Worm (Caenorhabditis elegans) whole organism, mixed stage, embryonic: ENCODE data around the gene fbxb-48.

Experiments
- M03D4.4 ChIP-seq: sonication (generic microtip); optimal IDR thresholded peaks from 2 replicates; lab custom pipeline; 2017; ENCODE audit warnings: mild to moderate bottlenecking, missing genetic modification characterization, missing compliant biosample characterization
- bed-3 ChIP-seq: fragments of 200-800 bp; sonication (Bioruptor generic); optimal IDR thresholded peaks from 3 replicates; lab custom pipeline; 2018; ENCODE audit warnings: mild to moderate bottlenecking, missing genetic modification characterization, moderate library complexity, missing compliant biosample characterization
- blmp-1 ChIP-seq: fragments of 150-350 bp; optimal IDR thresholded peaks from 2 replicates; lab custom pipeline; 2014; ENCODE audit warnings: missing biosample characterization, missing genetic modification characterization
- ceh-39 ChIP-seq: fragments of 150-350 bp; optimal IDR thresholded peaks from 2 replicates; lab custom pipeline; 2014; ENCODE audit warnings: missing biosample characterization, missing genetic modification characterization
- ceh-43 ChIP-seq: fragments of 200-800 bp; sonication (Bioruptor generic); optimal IDR thresholded peaks from 2 replicates; lab custom pipeline; 2018; ENCODE audit warnings: mild to moderate bottlenecking, missing genetic modification characterization, moderate library complexity, missing compliant biosample characterization
- ceh-83 ChIP-seq: fragments of 200-800 bp; sonication (Bioruptor generic); optimal IDR thresholded peaks from 2 replicates; lab custom pipeline; 2018; ENCODE audit warnings: mild to moderate bottlenecking, missing genetic modification characterization, missing compliant biosample characterization
- ces-1 ChIP-seq: fragments of 150-350 bp; optimal IDR thresholded peaks from 2 replicates; lab custom pipeline; 2014; ENCODE audit warnings: missing biosample characterization, missing genetic modification reagents, missing genetic modification characterization
- cnd-1 ChIP-seq: fragments of 200-800 bp; sonication (Bioruptor generic); optimal IDR thresholded peaks from 2 replicates; lab custom pipeline; 2018; ENCODE audit warnings: mild to moderate bottlenecking, missing genetic modification characterization, missing compliant biosample characterization
- drap-1 ChIP-seq: fragments of 200-800 bp; sonication (Bioruptor generic); optimal IDR thresholded peaks from 3 replicates; lab custom pipeline; 2018; ENCODE audit warnings: mild to moderate bottlenecking, missing genetic modification characterization, missing compliant biosample characterization
- elt-1 ChIP-seq: sonication (generic microtip); optimal IDR thresholded peaks from 2 replicates; lab custom pipeline; 2017; ENCODE audit warnings: missing genetic modification characterization, mild to moderate bottlenecking, missing compliant biosample characterization, antibody characterized with exemption, moderate library complexity, borderline replicate concordance; ENCODE audit not compliant: insufficient read depth
- elt-3 ChIP-seq: fragments of 150-350 bp; optimal IDR thresholded peaks from 2 replicates; lab custom pipeline; 2014; ENCODE audit warnings: missing biosample characterization, missing genetic modification characterization
- hlh-1 ChIP-seq: fragments of 150-350 bp; optimal IDR thresholded peaks from 2 replicates; lab custom pipeline; 2014; ENCODE audit warnings: missing biosample characterization, missing genetic modification reagents, missing genetic modification characterization
- lin-13 ChIP-seq: fragments of 150-350 bp; optimal IDR thresholded peaks from 2 replicates; lab custom pipeline; 2014; ENCODE audit warnings: missing biosample characterization, missing genetic modification characterization
- lin-32 ChIP-seq: fragments of 200-800 bp; sonication (Bioruptor generic); optimal IDR thresholded peaks from 2 replicates; lab custom pipeline; 2018; ENCODE audit warnings: mild to moderate bottlenecking, missing genetic modification characterization, missing compliant biosample characterization
- lsy-2 ChIP-seq: fragments of 150-350 bp; optimal IDR thresholded peaks from 2 replicates; lab custom pipeline; 2014; ENCODE audit warnings: missing biosample characterization, missing genetic modification characterization
- mab-5 ChIP-seq: fragments of 150-350 bp; optimal IDR thresholded peaks from 2 replicates; lab custom pipeline; 2014; ENCODE audit warnings: missing biosample characterization, missing genetic modification characterization
- mls-2 ChIP-seq: sonication (generic microtip); optimal IDR thresholded peaks from 2 replicates; lab custom pipeline; 2016; ENCODE audit warnings: mild to moderate bottlenecking, missing genetic modification characterization, moderate library complexity, missing compliant biosample characterization
- nhr-12 ChIP-seq: fragments of 150-350 bp; optimal IDR thresholded peaks from 2 replicates; lab custom pipeline; 2014; ENCODE audit warnings: missing biosample characterization, missing genetic modification characterization
- nhr-2 ChIP-seq: fragments of 150-350 bp; optimal IDR thresholded peaks from 2 replicates; lab custom pipeline; 2014; ENCODE audit warnings: missing biosample characterization, missing genetic modification characterization
- nhr-28 ChIP-seq: fragments of 150-350 bp; optimal IDR thresholded peaks from 2 replicates; lab custom pipeline; 2014; ENCODE audit warnings: missing biosample characterization, missing genetic modification characterization
- pha-4 ChIP-seq: fragments of 150-350 bp; optimal IDR thresholded peaks from 2 replicates; lab custom pipeline; 2018; ENCODE audit warnings: missing biosample characterization, missing genetic modification reagents, missing genetic modification characterization
- sem-2 ChIP-seq: fragments of 200-800 bp; sonication (Bioruptor generic); optimal IDR thresholded peaks from 2 replicates; lab custom pipeline; 2018; ENCODE audit warnings: mild to moderate bottlenecking, missing genetic modification characterization, missing compliant biosample characterization
- sptf-1 ChIP-seq: sonication (generic microtip); optimal IDR thresholded peaks from 2 replicates; lab custom pipeline; 2017; ENCODE audit warnings: mild to moderate bottlenecking, missing genetic modification characterization, moderate library complexity, missing compliant biosample characterization
- tbx-8 ChIP-seq: fragments of 200-800 bp; sonication (Bioruptor generic); optimal IDR thresholded peaks from 2 replicates; lab custom pipeline; 2018; ENCODE audit warnings: mild to moderate bottlenecking, missing genetic modification characterization, moderate library complexity, missing compliant biosample characterization
- unc-39 ChIP-seq: fragments of 150-350 bp; optimal IDR thresholded peaks from 2 replicates; lab custom pipeline; 2014; ENCODE audit warnings: missing biosample characterization, missing genetic modification characterization
- unc-62 ChIP-seq: fragments of 150-350 bp; optimal IDR thresholded peaks from 2 replicates; lab custom pipeline; 2014; ENCODE audit warnings: missing biosample characterization, missing genetic modification reagents, missing genetic modification characterization
- zip-8 ChIP-seq: fragments of 150-350 bp; optimal IDR thresholded peaks from 2 replicates; lab custom pipeline; 2014; ENCODE audit warnings: missing biosample characterization, missing genetic modification characterization
- ztf-11 ChIP-seq: fragments of 150-350 bp; optimal IDR thresholded peaks from 2 replicates; lab custom pipeline; 2014; ENCODE audit warnings: missing biosample characterization, missing genetic modification characterization

The fbxb-48 gene

ce11 chrII:1688813-1689212, 30.2 kb downstream of the fbxb-48 start, which contains the start of the genes fbxb-18 and fbxb-19:
Gene fbxb-18, minus strand, starts transcription at chrII:1688913.
Gene fbxb-19, minus strand, starts transcription at chrII:1689181.
- TF ChIP-seq pha-4 (tag; lab: Kevin White, UChicago) = no peak
- no peak for TF ChIP-seq sptf-1 (tag; lab: Kevin White, UChicago)
- no peak for TF ChIP-seq ceh-43 (GFP tag; lab: Kevin White, UChicago)
- no peak for TF ChIP-seq ztf-11 (tag; lab: Kevin White, UChicago)
- TF ChIP-seq mab-5 (tag; lab: Kevin White, UChicago) = no peak
- TF ChIP-seq zip-8 = no peak
- TF ChIP-seq unc-39 (tag; lab: Kevin White, UChicago) = no peak
- TF ChIP-seq lin-32 (GFP tag; lab: Kevin White, UChicago) = no peak
- TF ChIP-seq tbx-8 (GFP tag; lab: Kevin White, UChicago) = no peak
- TF ChIP-seq mls-2 (tag; lab: Kevin White, UChicago) = no peak
- TF ChIP-seq blmp-1 (tag; lab: Kevin White, UChicago) = no peak
- no peak for TF ChIP-seq nhr-2 (tag; lab: Kevin White, UChicago)
- no peak for TF ChIP-seq sem-2 (GFP tag; lab: Kevin White, UChicago)
- no peak for TF ChIP-seq lin-13 (tag; lab: Kevin White, UChicago)
- no peak for TF ChIP-seq nhr-28 (tag; lab: Kevin White, UChicago)
- no peak for TF ChIP-seq ceh-83 (GFP tag; lab: Kevin White, UChicago)
- no peak for TF ChIP-seq nhr-12 (tag; lab: Kevin White, UChicago)
- no peak for TF ChIP-seq M03D4.4

- TF ChIP-seq cnd-1 = no peak
- no peak for TF ChIP-seq lin-32 (GFP tag; lab: Kevin White, UChicago)
- no peak for TF ChIP-seq unc-39 (tag; lab: Kevin White, UChicago)
- no peak for TF ChIP-seq ceh-83 (GFP tag; lab: Kevin White, UChicago)
- no peak for TF ChIP-seq mab-5 (tag; lab: Kevin White, UChicago)
- TF ChIP-seq nhr-12 (tag; lab: Kevin White, UChicago) = no peak
- no peak for TF ChIP-seq ceh-39 (tag; lab: Kevin White, UChicago)
- TF ChIP-seq ceh-43 (GFP tag; lab: Kevin White, UChicago) = no peak
- no peak for TF ChIP-seq sem-2 (GFP tag; lab: Kevin White, UChicago)
- no peak for TF ChIP-seq hlh-1 (tag; lab: Kevin White, UChicago)
- no peak for TF ChIP-seq bed-3
- no peak for TF ChIP-seq drap-1 (GFP tag; lab: Kevin White, UChicago)
- no peak for TF ChIP-seq elt-1 (tag; lab: Kevin White, UChicago)
- no peak for TF ChIP-seq blmp-1 (tag; lab: Kevin White, UChicago)
- TF ChIP-seq ces-1 (GFP tag; lab: Kevin White, UChicago) = no peak
- no peak for TF ChIP-seq tbx-8 (GFP tag; lab: Kevin White, UChicago)
- no peak for TF ChIP-seq ztf-11 (tag; lab: Kevin White, UChicago)
Measured at ce11 chrII:1683742-1684141, 35.3 kb downstream of the fbxb-48 start, which contains the start of gene fbxb-25. Gene fbxb-25, plus strand, starts transcription at chrII:1684042.

DNA sequence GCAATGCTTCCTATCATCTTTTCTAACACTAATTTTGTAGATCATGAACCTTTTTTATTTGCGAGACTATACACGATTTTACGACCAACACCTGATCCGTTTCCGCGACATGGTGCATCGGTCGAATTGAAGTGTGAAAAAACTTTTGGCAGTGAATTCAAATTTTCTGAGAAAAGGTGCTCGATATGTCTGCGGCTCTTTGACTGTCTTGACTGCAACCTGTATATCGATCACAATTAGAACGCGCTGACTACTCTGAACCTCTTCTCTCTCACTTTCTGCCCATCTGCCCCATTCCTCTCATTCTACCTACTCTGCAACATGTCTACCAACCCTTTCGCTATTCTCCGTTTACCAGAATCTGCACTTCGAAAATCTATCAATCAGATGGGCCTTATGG, 36.8 kb downstream of the fbxb-48 start, which contains the start of gene fbxb-26:
Gene fbxb-26, plus strand, starts transcription at position 301 of the 400 bp plus-strand sequence.
- TF ChIP-seq elt-3 (tag; lab: Kevin White, UChicago) = no peak

DNA sequence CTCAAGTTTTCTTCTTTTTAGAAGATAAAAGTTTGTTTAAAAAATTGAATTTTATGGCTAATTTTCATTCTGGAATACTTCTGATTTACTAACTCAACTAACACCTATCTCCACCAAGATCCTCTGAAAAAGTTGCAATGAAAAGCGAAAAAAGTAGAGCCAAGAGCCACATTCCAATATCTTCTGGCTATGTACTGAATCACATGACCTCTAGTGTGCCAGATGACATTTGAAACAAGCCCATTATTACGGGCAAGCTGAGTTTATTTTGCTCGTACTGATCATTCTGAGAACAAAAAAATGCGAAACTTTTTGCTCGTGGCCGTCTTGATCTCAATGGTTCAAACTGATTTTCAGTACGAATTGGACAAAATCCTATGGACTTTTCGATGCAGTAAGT, 40.0 kb downstream of the fbxb-48 start, which contains the start of gene irld-36:
Gene irld-36, plus strand, starts transcription at position 301 of the 400 bp plus-strand sequence.
- TF ChIP-seq elt-1 (tag; lab: Kevin White, UChicago) (no peak), nhr-2 (tag; lab: Kevin White, UChicago) (no peak), sem-2 (GFP tag; lab: Kevin White, UChicago) (no peak), sptf-1 (tag; lab: Kevin White, UChicago) (no peak), zip-8 (no peak), unc-62 (no peak), lin-32 (GFP tag; lab: Kevin White, UChicago) (no peak), mls-2 (tag; lab: Kevin White, UChicago) (no peak), unc-39 (tag; lab: Kevin White, UChicago) (no peak), hlh-1 (tag; lab: Kevin White, UChicago) (no peak), nhr-12 (tag; lab: Kevin White, UChicago) (no peak), tbx-8 (GFP tag; lab: Kevin White, UChicago) (no peak), lsy-2 (tag; lab: Kevin White, UChicago) (no peak)

DNA sequence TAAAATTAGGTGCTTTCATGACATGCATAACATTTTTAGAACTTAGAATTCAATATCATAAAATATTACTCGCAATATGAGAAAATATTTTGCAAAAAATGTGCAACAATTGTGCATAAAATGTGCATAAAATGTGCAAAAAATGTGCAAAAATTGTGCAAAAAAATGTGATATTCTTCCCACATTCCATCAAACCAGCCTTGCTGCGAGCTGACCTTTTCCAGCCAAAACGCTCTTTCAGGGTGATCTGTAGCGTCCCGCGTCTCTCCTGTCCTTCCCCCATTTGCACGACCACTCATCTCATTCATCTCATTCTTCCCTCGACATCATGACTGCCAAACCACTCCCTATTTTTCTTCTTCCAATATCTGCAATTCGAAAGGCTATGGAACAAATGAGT, 43.0 kb downstream of the fbxb-48 start, which contains the start of gene fbxb-17:
Gene fbxb-17, plus strand, starts transcription at position 301 of the 400 bp plus-strand sequence.
- no peak for TF ChIP-seq ceh-83 (GFP tag; lab: Kevin White, UChicago)
- TF ChIP-seq hlh-1 (tag; lab: Kevin White, UChicago) = no peak
- TF ChIP-seq cnd-1 = no peak
- TF ChIP-seq, all 35 proteins: peak for 0
